Fruit fly (Drosophila melanogaster) whole organism, prepupa: ENCODE measurements around the gene bond.

Experiments used
- Blimp-1 ChIP-seq: fragments of 200-800 bp; sonication (Bioruptor generic); optimal IDR thresholded peaks from 3 replicates; lab custom pipeline; 2017; ENCODE audit warnings: missing biosample characterization, missing genetic modification characterization, mild to moderate bottlenecking, moderate library complexity, missing genetic modification reagents
- CG11762 ChIP-seq: fragments of 200-800 bp; sonication (Bioruptor generic); optimal IDR thresholded peaks from 3 replicates; lab custom pipeline; 2016; ENCODE audit warnings: missing biosample characterization, missing genetic modification characterization; ENCODE audit not compliant: insufficient read depth
- CG15336 ChIP-seq: fragments of 200-800 bp; sonication (Bioruptor generic); IDR thresholded peaks from 2 replicates; pipeline ENCODE4 v1.3.6; 2022; ENCODE audit warnings: missing biosample characterization, missing genetic modification characterization
- CG16779 ChIP-seq: fragments of 200-800 bp; sonication (Bioruptor generic); optimal IDR thresholded peaks from 3 replicates; lab custom pipeline; 2017; ENCODE audit warnings: missing biosample characterization, mild to moderate bottlenecking, missing genetic modification characterization
- CG32006 ChIP-seq: fragments of 200-800 bp; sonication (Bioruptor generic); optimal IDR thresholded peaks from 3 replicates; lab custom pipeline; 2017; ENCODE audit warnings: missing biosample characterization, mild to moderate bottlenecking, missing genetic modification characterization
- CG6163 ChIP-seq: fragments of 200-800 bp; sonication (Bioruptor generic); IDR thresholded peaks from 3 replicates; pipeline ENCODE4 v1.3.6; 2022; ENCODE audit warnings: missing biosample characterization, missing genetic modification characterization
- Eip78C ChIP-seq: fragments of 200-800 bp; sonication (Bioruptor generic); peaks from one replicate; lab custom pipeline; 2016; ENCODE audit warnings: missing biosample characterization, missing genetic modification characterization
- Eip93F ChIP-seq: fragments of 200-800 bp; sonication (Bioruptor generic); optimal IDR thresholded peaks from 2 replicates; lab custom pipeline; 2016; ENCODE audit warnings: missing biosample characterization, mild to moderate bottlenecking, missing genetic modification characterization
- Ets21C ChIP-seq: fragments of 200-800 bp; sonication (Bioruptor generic); optimal IDR thresholded peaks from 3 replicates; lab custom pipeline; 2016; ENCODE audit warnings: missing biosample characterization, missing genetic modification characterization
- Gug ChIP-seq: fragments of 200-800 bp; sonication (Bioruptor generic); IDR thresholded peaks from 2 replicates; pipeline ENCODE4 v1.3.6; 2022; ENCODE audit warnings: missing biosample characterization, missing genetic modification characterization
- Hr39 ChIP-seq: fragments of 200-800 bp; sonication (Bioruptor generic); optimal IDR thresholded peaks from 2 replicates; lab custom pipeline; 2016; ENCODE audit warnings: missing biosample characterization, missing genetic modification characterization
- Sox102F ChIP-seq: fragments of 200-800 bp; sonication (Bioruptor generic); optimal IDR thresholded peaks from 2 replicates; lab custom pipeline; 2016; ENCODE audit warnings: missing biosample characterization, mild to moderate bottlenecking, missing genetic modification characterization
- ss ChIP-seq, 2 experiments: fragments of 200-800 bp; sonication (Bioruptor generic); optimal IDR thresholded peaks; 2 replicates in 1 of 2; 3 replicates in 1 of 2; lab custom pipeline; 2017 to 2018; ENCODE audit warnings: mild to moderate bottlenecking in 2 of 2, missing biosample characterization in 2 of 2, missing genetic modification characterization in 2 of 2, moderate library complexity in 1 of 2
- topi ChIP-seq: fragments of 200-800 bp; sonication (Bioruptor generic); optimal IDR thresholded peaks from 3 replicates; lab custom pipeline; 2016; ENCODE audit warnings: missing biosample characterization, missing genetic modification characterization

DNA sequence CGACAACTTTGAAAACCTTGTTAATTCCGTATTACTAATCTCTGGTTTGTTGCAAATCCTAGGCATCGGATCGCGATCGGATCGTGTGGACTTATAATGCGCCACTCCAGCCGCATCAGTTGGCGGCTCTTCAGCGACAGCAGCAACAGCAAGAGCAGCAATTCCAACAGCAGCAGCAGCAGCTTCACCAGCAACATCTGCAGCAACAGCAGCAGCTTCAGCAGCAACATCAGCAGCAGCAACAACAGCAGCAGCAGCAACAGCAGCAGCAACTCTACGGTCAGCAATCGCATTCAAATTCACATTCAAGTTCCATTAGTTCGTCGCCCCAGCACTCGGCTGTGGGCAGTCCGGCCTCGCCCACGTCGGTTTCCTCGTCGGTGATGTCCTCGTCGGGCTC, 52.3 kb downstream of the bond start:
- TF ChIP-seq Gug (GFP tag; lab: Robert Waterston, UW) (no peak), topi (GFP tag; lab: Kevin White, UChicago) (no peak), Blimp-1 (no peak), ss (GFP tag; optimal IDR thresholded peaks at IDR 0.05; lab: Kevin White, UChicago) (no peak), Hr39 (no peak), CG16779 (no peak), CG6163 (GFP tag; lab: Robert Waterston, UW) (no peak), Sox102F (GFP tag; lab: Kevin White, UChicago) (no peak), Ets21C (GFP tag; lab: Kevin White, UChicago) (no peak), CG32006 (GFP tag; lab: Kevin White, UChicago) (no peak), Eip78C (no peak), CG11762 (GFP tag; lab: Kevin White, UChicago) (no peak), CG15336 (GFP tag; lab: Robert Waterston, UW) (no peak), Eip93F (GFP tag; lab: Kevin White, UChicago) (no peak)
